Fruit fly (Drosophila melanogaster): ENCODE data around the gene CG43390.

CG43390 gene

DNA sequence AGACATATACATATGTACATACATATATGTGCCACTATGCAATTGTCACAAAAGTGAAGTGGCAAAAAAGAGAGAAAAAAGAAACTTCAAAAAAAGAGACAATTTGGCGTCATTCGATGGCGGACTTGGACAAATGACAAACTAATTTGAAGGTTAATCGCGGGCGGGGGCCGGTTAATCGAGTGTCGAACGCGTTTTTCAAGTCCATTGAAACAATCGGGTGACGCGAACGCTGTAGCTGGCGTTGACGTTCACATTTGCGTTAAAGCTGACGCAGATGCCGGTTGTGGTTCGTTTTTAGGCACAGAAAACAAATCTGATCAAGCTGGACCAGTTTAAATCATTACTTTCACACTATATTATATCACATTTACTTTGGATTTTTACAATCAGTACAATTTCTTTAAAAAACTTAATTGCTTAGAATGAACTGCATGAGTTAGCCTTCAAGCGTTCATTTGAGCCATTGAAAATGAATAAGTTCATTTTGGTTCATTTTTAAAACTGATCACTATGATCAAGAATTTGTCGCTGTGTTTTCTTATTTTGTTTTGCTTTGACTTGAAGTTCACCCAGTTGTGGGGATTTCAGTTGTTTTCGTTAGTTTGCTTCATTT, 45.9 kb downstream of the CG43390 start (continued):
- TF ChIP-seq sens (GFP tag) (peak; percentile 60), jing (GFP tag; optimal IDR thresholded peaks at IDR 0.05) (no peak), CG32772 (GFP tag; IDR thresholded peaks at IDR 0.05) (no peak), Dip2 (GFP tag; IDR thresholded peaks at IDR 0.05) (no peak), CG6854 (GFP tag; optimal IDR thresholded peaks at IDR 0.05) (no peak), croc (GFP tag; conservative IDR thresholded peaks at IDR 0.05) (no peak), Sry-δ (GFP tag; optimal IDR thresholded peaks at IDR 0.05) (no peak), Spps (tag; optimal IDR thresholded peaks at IDR 0.05) (no peak), CG14965 (GFP tag; optimal IDR thresholded peaks at IDR 0.05; ENCODE audit: borderline replicate concordance) (no peak), CG18262 (tag; optimal IDR thresholded peaks at IDR 0.05) (peak; percentile 36), Side (GFP tag; optimal IDR thresholded peaks at IDR 0.05) (no peak), mirr (GFP tag; optimal IDR thresholded peaks at IDR 0.05) (no peak), CG14050 (GFP tag; IDR thresholded peaks at IDR 0.05) (peak; percentile 42; the same call in 2 of the 3 replicates), chn (GFP tag; optimal IDR thresholded peaks at IDR 0.05) (no peak), CG3995 (GFP tag; optimal IDR thresholded peaks at IDR 0.05) (peak; percentile 0), cato (GFP tag; optimal IDR thresholded peaks at IDR 0.05; ENCODE audit: borderline replicate concordance) (no peak), sqz (GFP tag; optimal IDR thresholded peaks at IDR 0.05) (no peak), Sin3A (optimal IDR thresholded peaks at IDR 0.05) (no peak), Lim3 (GFP tag; IDR thresholded peaks at IDR 0.05) (no peak), ken (GFP tag; IDR thresholded peaks at IDR 0.05) (no peak), CG14710 (tag; optimal IDR thresholded peaks at IDR 0.05) (no peak), CG8765 (GFP tag; IDR thresholded peaks at IDR 0.05) (no peak), Rx (GFP tag; IDR thresholded peaks at IDR 0.05) (no peak), CG15696 (tag; optimal IDR thresholded peaks at IDR 0.05) (no peak), CG6272 (GFP tag; IDR thresholded peaks at IDR 0.05) (no peak), unpg (GFP tag; optimal IDR thresholded peaks at IDR 0.05) (peak; percentile 45), Hr51 (GFP tag; optimal IDR thresholded peaks at IDR 0.05) (peak in 1 of 2 experiments; percentile 64), scrt (GFP tag; optimal IDR thresholded peaks at IDR 0.05) (peak; percentile 29), chif (GFP tag; optimal IDR thresholded peaks at IDR 0.05) (peak in 1 of 2 experiments; percentile 18), CG13123 (GFP tag; optimal IDR thresholded peaks at IDR 0.05) (no peak), gcm2 (GFP tag; optimal IDR thresholded peaks at IDR 0.05) (no peak), Usf (GFP tag; optimal IDR thresholded peaks at IDR 0.05) (no peak), Awh (GFP tag; IDR thresholded peaks at IDR 0.05) (0 out of 2 replicates have a peak, but pooled peaks have one; percentile 13), caup (GFP tag; optimal IDR thresholded peaks at IDR 0.05; ENCODE audit: severe bottlenecking) (peak; percentile 41), B-H2 (GFP tag; optimal IDR thresholded peaks at IDR 0.05) (peak; percentile 6), CG6654 (GFP tag; optimal IDR thresholded peaks at IDR 0.05) (no peak), hb (GFP tag; IDR thresholded peaks at IDR 0.05; ENCODE audit: partially characterized antibody) (no peak), CG12155 (GFP tag; optimal IDR thresholded peaks at IDR 0.05) (no peak), fu2 (GFP tag; optimal IDR thresholded peaks at IDR 0.05) (peak; percentile 15), sug (tag; optimal IDR thresholded peaks at IDR 0.05) (peak; percentile 35), CG9817 (tag; optimal IDR thresholded peaks at IDR 0.05) (peak; percentile 34), CG17186 (GFP tag; optimal IDR thresholded peaks at IDR 0.05) (no peak), Nf-YC (tag; optimal IDR thresholded peaks at IDR 0.05) (peak; percentile 58), seq (GFP tag; IDR thresholded peaks at IDR 0.05) (no peak), fd3F (GFP tag; optimal IDR thresholded peaks at IDR 0.05) (peak; percentile 44), otp (GFP tag; IDR thresholded peaks at IDR 0.05) (no peak), hkb (optimal IDR thresholded peaks at IDR 0.05) (no peak), hkb (GFP tag; IDR thresholded peaks at IDR 0.05) (no peak), CG7372 (GFP tag; IDR thresholded peaks at IDR 0.05) (peak; percentile 26; the same call in 1 of the 2 replicates), ase (GFP tag; IDR thresholded peaks at IDR 0.05) (no peak), ato (GFP tag; IDR thresholded peaks at IDR 0.05; ENCODE audit: partially characterized antibody) (no peak)
